Worm (Caenorhabditis elegans): ENCODE measurements around the gene F54F2.14.

DNA sequence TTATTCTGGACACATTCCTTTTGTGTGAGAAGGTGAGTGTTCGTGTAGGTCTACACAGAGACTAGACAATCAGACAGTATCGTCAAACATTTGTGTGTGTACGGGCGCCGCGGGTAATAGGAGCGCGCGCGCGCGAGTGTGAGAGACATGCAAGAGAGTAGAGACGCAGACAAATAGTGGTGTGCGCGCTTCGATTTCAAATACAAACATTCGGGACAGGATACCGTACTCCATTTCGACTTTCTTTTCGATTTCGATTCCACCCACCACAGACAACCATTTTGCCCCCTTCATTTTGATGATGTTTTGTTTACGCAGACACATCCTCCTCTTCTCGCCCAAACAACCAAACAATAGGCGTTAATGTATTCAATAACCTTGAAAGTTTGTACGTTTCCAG lies 3.4 kb downstream of the F54F2.14 start:
- TF ChIP-seq him-1 (tag; optimal IDR thresholded peaks at IDR 0.05) (no peak), dao-5 (tag; optimal IDR thresholded peaks at IDR 0.05) (no peak), W03F9.2 (tag; optimal IDR thresholded peaks at IDR 0.05) (no peak)
